Worm (Caenorhabditis elegans) whole organism, L1 larva: ENCODE data around the gene pgm-2.

Experiments
- elt-3 ChIP-seq, 6 experiments: fragments of 150-350 bp in 1 of 6; sonication (generic microtip); optimal IDR thresholded peaks; 2 replicates each; lab custom pipeline; 2017 to 2018; ENCODE audit warnings: missing biosample characterization in 6 of 6, missing genetic modification characterization in 6 of 6, inconsistent platforms in 1 of 6
- fkh-10 ChIP-seq: sonication (generic microtip); optimal IDR thresholded peaks from 2 replicates; lab custom pipeline; 2017; ENCODE audit warnings: missing biosample characterization, missing genetic modification reagents, missing genetic modification characterization
- lin-13 ChIP-seq: fragments of 150-350 bp; optimal IDR thresholded peaks from 2 replicates; lab custom pipeline; 2014; ENCODE audit warnings: missing biosample characterization, missing genetic modification reagents, missing genetic modification characterization
- lin-14 ChIP-seq: fragments of 200-800 bp; sonication (Bioruptor generic); optimal IDR thresholded peaks from 2 replicates; lab custom pipeline; 2018; ENCODE audit warnings: mild to moderate bottlenecking, missing genetic modification characterization, moderate library complexity, missing compliant biosample characterization
- lin-15B ChIP-seq: fragments of 150-350 bp; sonication (generic microtip); optimal IDR thresholded peaks from 3 replicates; lab custom pipeline; 2014; ENCODE audit warnings: missing biosample characterization, missing genetic modification characterization
- lsy-2 ChIP-seq, 2 experiments: fragments of 150-350 bp; optimal IDR thresholded peaks; 2 replicates each; lab custom pipeline; 2014; ENCODE audit warnings: missing biosample characterization in 2 of 2, missing genetic modification characterization in 2 of 2
- skn-1 ChIP-seq: fragments of 150-350 bp; optimal IDR thresholded peaks from 2 replicates; lab custom pipeline; 2014; ENCODE audit warnings: missing biosample characterization, missing genetic modification characterization
- unc-86 ChIP-seq: sonication (generic microtip); optimal IDR thresholded peaks from 2 replicates; lab custom pipeline; 2016; ENCODE audit warnings: missing genetic modification characterization, missing compliant biosample characterization
- unc-98 ChIP-seq: fragments of 200-800 bp; sonication (Bioruptor generic); IDR thresholded peaks from 2 replicates; pipeline ENCODE4 v1.3.6; 2022; ENCODE audit warnings: missing genetic modification characterization, missing compliant biosample characterization
- ztf-11 ChIP-seq, 2 experiments: sonication (generic microtip); optimal IDR thresholded peaks; 2 replicates each; lab custom pipeline; 2016 to 2017; ENCODE audit warnings: missing genetic modification characterization in 2 of 2, missing biosample characterization in 1 of 2, missing compliant biosample characterization in 1 of 2

ce11 chrIII:13339672-13340071 is 40.5 kb downstream of the pgm-2 start, which contains the start of gene F53A2.3:
- TF ChIP-seq lsy-2 (tag; optimal IDR thresholded peaks at IDR 0.05; lab: Kevin White, UChicago), result no peak
- no peak for TF ChIP-seq skn-1
- TF ChIP-seq lin-14 (GFP tag; lab: Kevin White, UChicago), result no peak
- no peak for TF ChIP-seq lin-15B (tag; lab: Kevin White, UChicago)
- no peak for TF ChIP-seq unc-86 (tag; lab: Kevin White, UChicago)
- no peak for TF ChIP-seq unc-98
- TF ChIP-seq elt-3 (tag; optimal IDR thresholded peaks at IDR 0.05; lab: Kevin White, UChicago), result no peak
- no peak for TF ChIP-seq fkh-10 (GFP tag; lab: Kevin White, UChicago)
- no peak for TF ChIP-seq lin-13 (GFP tag; lab: Kevin White, UChicago)
- no peak for TF ChIP-seq ztf-11 (tag; optimal IDR thresholded peaks at IDR 0.05; lab: Kevin White, UChicago)
